Worm (Caenorhabditis elegans) whole organism, L1 larva: ENCODE data around the gene Y48A6B.7.

Source experiments
- alr-1 ChIP-seq: fragments of 200-800 bp; sonication (Bioruptor generic); optimal IDR thresholded peaks from 2 replicates; lab custom pipeline; 2018; ENCODE audit warnings: borderline replicate concordance, mild to moderate bottlenecking, missing genetic modification characterization, missing compliant biosample characterization
- ama-1 ChIP-seq: fragments of 150-350 bp; optimal IDR thresholded peaks from 2 replicates; lab custom pipeline; 2014
- ceh-82 ChIP-seq, 3 experiments: fragments of 150-350 bp in 1 of 3; sonication (generic microtip) in 2 of 3; optimal IDR thresholded peaks; 2 replicates each; lab custom pipeline; 2014 to 2017; ENCODE audit warnings: missing biosample characterization in 3 of 3, missing genetic modification characterization in 3 of 3
- dsc-1 ChIP-seq: sonication (generic microtip); optimal IDR thresholded peaks from 2 replicates; lab custom pipeline; 2016; ENCODE audit warnings: mild to moderate bottlenecking, missing genetic modification characterization, missing compliant biosample characterization
- egl-27 ChIP-seq, 2 experiments: fragments of 150-350 bp in 1 of 2; sonication (generic microtip); optimal IDR thresholded peaks; 3 replicates each; lab custom pipeline; 2017 to 2018; ENCODE audit warnings: missing biosample characterization in 2 of 2, missing genetic modification characterization in 2 of 2, missing genetic modification reagents in 2 of 2
- hpl-2 ChIP-seq: fragments of 150-350 bp; optimal IDR thresholded peaks from 2 replicates; lab custom pipeline; 2014; ENCODE audit warnings: missing biosample characterization, missing genetic modification reagents, missing genetic modification characterization
- nhr-12 ChIP-seq: sonication (generic microtip); optimal IDR thresholded peaks from 2 replicates; lab custom pipeline; 2017; ENCODE audit warnings: missing biosample characterization, missing genetic modification characterization
- nhr-20 ChIP-seq: sonication (generic microtip); optimal IDR thresholded peaks from 2 replicates; lab custom pipeline; 2016; ENCODE audit warnings: mild to moderate bottlenecking, missing genetic modification characterization, missing compliant biosample characterization
- pqm-1 ChIP-seq: sonication (generic microtip); optimal IDR thresholded peaks from 3 replicates; lab custom pipeline; 2017; ENCODE audit warnings: missing biosample characterization, missing genetic modification characterization
- skn-1 ChIP-seq: fragments of 150-350 bp; optimal IDR thresholded peaks from 2 replicates; lab custom pipeline; 2014; ENCODE audit warnings: missing biosample characterization, missing genetic modification characterization
- snpc-4 ChIP-seq: fragments of 150-350 bp; optimal IDR thresholded peaks from 2 replicates; lab custom pipeline; 2014; ENCODE audit warnings: missing biosample characterization, missing genetic modification characterization
- unc-98 ChIP-seq: fragments of 200-800 bp; sonication (Bioruptor generic); IDR thresholded peaks from 2 replicates; pipeline ENCODE4 v1.3.6; 2022; ENCODE audit warnings: missing genetic modification characterization, missing compliant biosample characterization

- TF ChIP-seq pqm-1 (tag; lab: Kevin White, UChicago) (no peak), unc-98 (GFP tag; lab: Robert Waterston, UW) (no peak), ama-1 (no peak), nhr-20 (tag; lab: Kevin White, UChicago) (no peak), skn-1 (tag; lab: Kevin White, UChicago) (no peak), hpl-2 (GFP tag; lab: Kevin White, UChicago) (no peak), egl-27 (tag; optimal IDR thresholded peaks at IDR 0.05; lab: Kevin White, UChicago) (no peak), alr-1 (tag; lab: Kevin White, UChicago) (no peak), snpc-4 (tag; lab: Kevin White, UChicago) (no peak), nhr-12 (no peak), ceh-82 (tag; optimal IDR thresholded peaks at IDR 0.05; lab: Kevin White, UChicago) (no peak), dsc-1 (no peak)
Measured at ce11 chrIII:11010597-11010996, 15.8 kb downstream of the Y48A6B.7 start.
